Worm (Caenorhabditis elegans): ENCODE data around the gene rps-30.

Gene rps-30

DNA sequence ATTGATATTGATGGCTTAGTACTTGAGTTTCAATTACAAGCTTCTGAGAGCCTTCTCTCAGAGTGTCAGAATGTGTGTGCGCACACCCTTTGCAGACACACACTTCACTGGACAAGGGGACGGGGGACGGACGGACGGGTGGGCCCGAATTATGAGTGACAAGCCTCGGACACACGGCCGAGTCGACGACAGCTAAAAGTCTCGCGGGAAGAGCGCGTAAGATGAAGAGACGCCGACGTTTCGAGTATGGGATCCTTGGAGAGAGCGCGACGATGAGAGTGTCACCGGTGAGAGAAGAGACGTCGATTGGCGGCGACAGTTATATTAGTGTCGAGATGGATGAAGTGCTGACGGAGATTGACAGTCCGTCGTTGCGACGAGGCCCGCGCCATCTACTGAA lies 30.5 kb upstream of the rps-30 start:
- TF ChIP-seq W03F9.2 (tag; optimal IDR thresholded peaks at IDR 0.05) = no peak
- TF ChIP-seq dao-5 (tag; optimal IDR thresholded peaks at IDR 0.05) = no peak
- TF ChIP-seq him-1 (tag; optimal IDR thresholded peaks at IDR 0.05) = no peak

DNA sequence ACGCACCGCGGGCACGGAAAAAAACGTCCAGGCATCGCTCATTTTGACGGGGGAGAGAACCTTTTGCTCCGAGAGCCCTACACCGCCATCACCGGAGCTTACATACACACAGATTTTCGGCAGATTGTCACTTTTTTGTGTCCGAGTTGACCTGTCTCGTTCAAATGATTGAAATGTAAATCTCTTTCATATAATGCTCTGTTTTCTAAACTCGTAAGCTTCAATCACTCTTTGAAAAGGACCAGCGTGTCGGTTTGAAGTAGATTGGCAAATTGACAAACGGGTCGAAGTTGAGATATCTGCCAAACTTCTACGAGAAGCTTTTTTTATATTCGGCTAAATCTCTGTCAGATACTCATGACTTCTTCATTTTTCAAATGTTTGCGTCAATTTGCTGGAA lies 29.2 kb upstream of the rps-30 start:
- TF ChIP-seq W03F9.2 (tag; optimal IDR thresholded peaks at IDR 0.05) = no peak
- no peak for TF ChIP-seq him-1 (tag; optimal IDR thresholded peaks at IDR 0.05)
- TF ChIP-seq dao-5 (tag; optimal IDR thresholded peaks at IDR 0.05) = no peak

- TF ChIP-seq dao-5 (tag; optimal IDR thresholded peaks at IDR 0.05) (no peak), W03F9.2 (tag; optimal IDR thresholded peaks at IDR 0.05) (no peak), him-1 (tag; optimal IDR thresholded peaks at IDR 0.05) (no peak)
Measured at ce11 chrV:7747987-7748607, 28.3 kb upstream of the rps-30 start.

DNA sequence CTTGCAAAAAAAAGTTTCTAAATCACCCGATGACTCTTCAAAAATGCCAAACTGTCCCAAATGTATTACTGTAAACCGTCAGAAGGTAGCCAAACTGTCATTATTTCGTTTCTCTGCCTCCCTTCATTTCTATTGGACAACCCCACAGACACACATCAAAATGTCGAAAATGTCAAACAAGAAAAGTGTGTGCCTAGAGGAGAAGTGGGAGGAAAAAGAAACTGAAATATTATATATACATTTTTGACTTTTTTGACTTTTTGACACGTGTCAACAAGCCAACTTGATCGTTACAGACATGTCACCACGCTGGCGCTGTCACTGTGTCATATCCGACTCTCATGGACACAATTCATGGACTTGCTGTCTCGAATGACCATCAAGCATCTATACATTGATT lies 26.7 kb upstream of the rps-30 start:
- no peak for TF ChIP-seq W03F9.2 (tag; optimal IDR thresholded peaks at IDR 0.05)
- no peak for TF ChIP-seq him-1 (tag; optimal IDR thresholded peaks at IDR 0.05)
- no peak for TF ChIP-seq dao-5 (tag; optimal IDR thresholded peaks at IDR 0.05)

ce11 chrV:7754557-7754956 lies 21.8 kb upstream of the rps-30 start, which contains the start of gene T05B11.4:
TSS of gene T05B11.4 (minus strand) at chrV:7754657.
- TF ChIP-seq W03F9.2 (tag; optimal IDR thresholded peaks at IDR 0.05) = no peak
- TF ChIP-seq him-1 (tag; optimal IDR thresholded peaks at IDR 0.05) = no peak
- no peak for TF ChIP-seq dao-5 (tag; optimal IDR thresholded peaks at IDR 0.05)

ce11 chrV:7755991-7756390 lies 20.4 kb upstream of the rps-30 start:
- TF ChIP-seq dao-5 (tag; optimal IDR thresholded peaks at IDR 0.05) (no peak), him-1 (tag; optimal IDR thresholded peaks at IDR 0.05) (no peak), W03F9.2 (tag; optimal IDR thresholded peaks at IDR 0.05) (no peak)

DNA sequence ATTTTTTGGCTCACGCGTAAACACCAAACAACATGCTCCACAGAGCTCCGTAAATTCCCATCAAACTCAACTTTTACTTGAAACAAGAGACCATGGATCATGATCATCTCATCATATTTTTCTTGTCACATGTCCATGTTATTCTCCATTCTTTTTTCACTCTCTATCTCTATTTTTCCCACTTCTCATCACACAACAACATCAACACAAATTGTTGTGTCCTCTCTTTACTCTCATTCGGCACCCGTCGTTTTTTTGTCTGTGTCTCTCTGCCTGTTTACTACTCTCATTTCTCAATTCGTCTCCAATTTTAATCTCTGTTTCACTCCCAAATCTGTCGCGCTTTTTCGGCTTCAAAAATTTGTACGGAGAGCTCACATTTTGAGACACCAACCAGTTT lies 17.1 kb upstream of the rps-30 start:
- TF ChIP-seq W03F9.2 (tag; optimal IDR thresholded peaks at IDR 0.05) = no peak
- TF ChIP-seq dao-5 (tag; optimal IDR thresholded peaks at IDR 0.05) = no peak
- TF ChIP-seq him-1 (tag; optimal IDR thresholded peaks at IDR 0.05) = no peak

ce11 chrV:7760174-7760573 lies 16.2 kb upstream of the rps-30 start, which contains the start of gene hint-3:
TSS of gene hint-3 (plus strand) at chrV:7760474.
- TF ChIP-seq him-1 (tag; optimal IDR thresholded peaks at IDR 0.05) = no peak
- TF ChIP-seq W03F9.2 (tag; optimal IDR thresholded peaks at IDR 0.05) = no peak
- TF ChIP-seq dao-5 (tag; optimal IDR thresholded peaks at IDR 0.05) = no peak

DNA sequence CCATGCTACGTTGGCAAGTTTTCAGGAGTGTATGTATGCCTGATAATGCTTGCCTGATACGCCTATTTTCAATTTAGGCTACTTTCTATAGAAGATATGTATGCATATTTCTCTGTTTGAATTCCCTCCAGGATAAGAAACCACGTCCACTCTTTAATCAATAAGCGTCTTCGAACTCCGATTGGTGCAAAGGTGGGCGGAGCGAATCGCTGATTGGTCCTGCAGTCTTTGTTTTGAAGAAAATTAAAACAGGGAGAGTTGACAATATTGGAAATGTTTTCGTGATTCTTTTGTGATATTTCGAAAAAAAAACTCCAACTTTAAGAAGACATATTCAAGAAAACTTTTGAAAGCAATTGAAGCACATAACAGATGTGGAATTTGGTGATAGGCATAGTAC lies 14.5 kb upstream of the rps-30 start:
- TF ChIP-seq W03F9.2 (tag; optimal IDR thresholded peaks at IDR 0.05) = no peak
- no peak for TF ChIP-seq him-1 (tag; optimal IDR thresholded peaks at IDR 0.05)
- TF ChIP-seq dao-5 (tag; optimal IDR thresholded peaks at IDR 0.05) = no peak

ce11 chrV:7770961-7771360 lies 5.4 kb upstream of the rps-30 start, which contains the start of gene frpr-3:
TSS of gene frpr-3 (plus strand) at chrV:7771261.
- TF ChIP-seq him-1 (tag; optimal IDR thresholded peaks at IDR 0.05) (no peak), dao-5 (tag; optimal IDR thresholded peaks at IDR 0.05) (no peak), W03F9.2 (tag; optimal IDR thresholded peaks at IDR 0.05) (no peak)

DNA sequence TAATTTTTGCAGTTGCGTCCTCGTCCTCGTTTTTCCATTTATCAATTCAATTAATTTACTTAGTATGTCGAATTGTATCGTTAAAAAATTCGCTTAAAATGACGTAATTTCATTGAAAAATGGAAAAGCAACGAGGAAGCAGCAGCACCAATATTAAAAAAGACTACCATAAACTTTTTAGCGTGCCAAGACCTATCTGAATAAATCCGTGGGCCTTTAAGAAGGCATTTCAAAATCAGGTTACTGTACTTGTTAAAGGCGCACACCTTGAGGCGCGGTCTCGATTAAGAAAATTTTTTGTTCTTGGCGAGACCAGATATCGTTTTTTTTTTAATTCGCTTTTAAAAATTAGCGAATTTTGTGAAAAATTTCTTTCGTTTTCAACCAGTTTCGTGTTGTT lies 2.7 kb upstream of the rps-30 start:
- TF ChIP-seq dao-5 (tag; optimal IDR thresholded peaks at IDR 0.05) = no peak

DNA sequence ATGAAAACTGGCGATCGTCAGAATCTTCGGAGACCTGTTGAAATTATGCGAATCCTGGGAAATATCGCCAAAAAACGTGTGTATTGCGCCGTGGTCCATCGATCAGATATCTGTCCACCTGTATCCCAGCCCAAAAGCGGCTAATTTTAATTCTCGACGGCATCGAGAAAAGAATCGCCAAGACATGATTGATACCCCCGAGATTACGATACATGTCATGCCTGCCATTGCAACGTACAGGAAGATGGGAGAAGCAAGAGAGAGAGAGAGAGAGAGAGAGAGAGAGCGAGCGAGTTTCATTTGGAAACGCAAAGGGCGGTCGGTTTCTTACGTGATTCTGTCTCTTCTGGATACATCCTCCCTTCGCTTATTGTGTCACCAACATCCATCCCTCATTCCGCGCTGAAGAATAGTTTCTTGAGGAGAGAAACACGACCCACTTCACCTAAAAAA lies 2.2 kb upstream of the rps-30 start, which contains the start of gene grl-10:
TSS of gene grl-10 (plus strand) at position 403 of the 453 bp plus-strand sequence.
- TF ChIP-seq him-1 (tag; optimal IDR thresholded peaks at IDR 0.05) (no peak), dao-5 (tag; optimal IDR thresholded peaks at IDR 0.05) (no peak), W03F9.2 (tag; optimal IDR thresholded peaks at IDR 0.05) (no peak)

DNA sequence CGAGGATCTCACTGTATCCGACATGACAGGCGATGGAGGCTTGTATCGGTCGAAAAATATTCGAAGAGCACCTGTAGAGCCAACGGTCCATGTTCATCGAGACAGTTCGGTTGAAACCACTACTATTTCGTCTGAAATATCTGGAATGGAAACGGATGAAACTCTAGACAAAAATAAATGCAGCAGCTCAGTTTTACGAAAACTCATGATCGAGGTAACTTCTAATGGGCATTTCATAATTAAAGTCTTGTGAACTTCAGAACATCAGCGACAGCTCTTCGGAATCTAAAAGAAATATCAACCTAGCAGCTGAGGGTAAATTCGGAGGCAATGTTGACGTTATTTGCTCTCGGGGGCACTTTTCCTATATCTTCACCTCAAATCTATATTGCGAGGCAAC lies 1.2 kb upstream of the rps-30 start:
- TF ChIP-seq W03F9.2 (tag; optimal IDR thresholded peaks at IDR 0.05) (no peak), him-1 (tag; optimal IDR thresholded peaks at IDR 0.05) (no peak), dao-5 (tag; optimal IDR thresholded peaks at IDR 0.05) (no peak)

ce11 chrV:7777098-7777497 lies 720 bp downstream of the rps-30 start, which contains the start of gene C26F1.3:
TSS of gene C26F1.3 (plus strand) at chrV:7777300.
- TF ChIP-seq him-1 (tag; optimal IDR thresholded peaks at IDR 0.05) = no peak
- TF ChIP-seq W03F9.2 (tag; optimal IDR thresholded peaks at IDR 0.05) = no peak
- TF ChIP-seq dao-5 (tag; optimal IDR thresholded peaks at IDR 0.05) = no peak

ce11 chrV:7778999-7779398 lies 2.6 kb downstream of the rps-30 start:
- TF ChIP-seq W03F9.2 (tag; optimal IDR thresholded peaks at IDR 0.05) = no peak
